Fruit fly (Drosophila melanogaster) whole organism, wandering third instar larva: ENCODE results near the gene mab-21.

Source experiments
- CrebA ChIP-seq: fragments of 200-800 bp; sonication (Bioruptor generic); optimal IDR thresholded peaks from 2 replicates; lab custom pipeline; 2016; ENCODE audit warnings: missing biosample characterization, mild to moderate bottlenecking, missing genetic modification characterization, borderline replicate concordance
- Myc ChIP-seq: fragments of >200 bp; optimal IDR thresholded peaks from 2 replicates; lab custom pipeline; 2017
- OdsH ChIP-seq: fragments of 200-800 bp; sonication (Bioruptor generic); optimal IDR thresholded peaks from 2 replicates; lab custom pipeline; 2016; ENCODE audit warnings: missing biosample characterization, mild to moderate bottlenecking, missing genetic modification characterization
- h ChIP-seq: fragments of 200-800 bp; sonication (Bioruptor generic); optimal IDR thresholded peaks from 3 replicates; lab custom pipeline; 2016; ENCODE audit warnings: missing biosample characterization, mild to moderate bottlenecking, missing genetic modification characterization
- usp ChIP-seq: fragments of >200 bp; optimal IDR thresholded peaks from 2 replicates; lab custom pipeline; 2017; ENCODE audit warnings: missing biosample characterization, missing genetic modification characterization

dm6 chrX:5992767-5993325 is 20.1 kb downstream of the mab-21 start:
- no peak for TF ChIP-seq usp (GFP tag; lab: Kevin White, UChicago)
- TF ChIP-seq CrebA (GFP tag; lab: Kevin White, UChicago): no peak
- no peak for TF ChIP-seq OdsH
- TF ChIP-seq Myc (lab: Kevin White, UChicago): no peak
- TF ChIP-seq h: no peak
